Worm (Caenorhabditis elegans) whole organism, midembryonic: ENCODE measurements around the gene F44E7.9.

Experiments
- klf-2 ChIP-seq: fragments of 200-800 bp; sonication (Bioruptor generic); conservative IDR thresholded peaks from 2 replicates; pipeline ENCODE4 v1.3.6; 2022; ENCODE audit warnings: missing genetic modification reagents, missing genetic modification characterization, missing compliant biosample characterization
- ztf-23 ChIP-seq: fragments of 200-800 bp; sonication (Bioruptor generic); IDR thresholded peaks from 2 replicates; pipeline ENCODE4 v1.3.6; 2022; ENCODE audit warnings: missing genetic modification reagents, missing genetic modification characterization, missing compliant biosample characterization

ce11 chrV:5756193-5756592 lies 34.8 kb upstream of the F44E7.9 start, which contains the start of gene C53A3.3:
- TF ChIP-seq ztf-23 (GFP tag; lab: Robert Waterston, UW) = no peak
- no peak for TF ChIP-seq klf-2 (GFP tag; lab: Robert Waterston, UW)
